Worm (Caenorhabditis elegans) whole organism, L3 larva: ENCODE results near the gene ptrn-1.

Experiments used
- R02D3.7 ChIP-seq: fragments of 150-350 bp; optimal IDR thresholded peaks from 2 replicates; lab custom pipeline; 2014; ENCODE audit warnings: missing biosample characterization, missing genetic modification characterization
- ama-1 ChIP-seq: fragments of 150-350 bp; optimal IDR thresholded peaks from 2 replicates; lab custom pipeline; 2018
- ceh-82 ChIP-seq: fragments of 150-350 bp; optimal IDR thresholded peaks from 2 replicates; lab custom pipeline; 2014; ENCODE audit warnings: missing biosample characterization, missing genetic modification characterization
- elt-2 ChIP-seq: sonication (generic microtip); optimal IDR thresholded peaks from 2 replicates; lab custom pipeline; 2016; ENCODE audit warnings: missing genetic modification reagents, mild to moderate bottlenecking, missing genetic modification characterization, missing compliant biosample characterization
- lin-15B ChIP-seq: fragments of 150-350 bp; optimal IDR thresholded peaks from 2 replicates; lab custom pipeline; 2014; ENCODE audit warnings: missing biosample characterization, missing genetic modification characterization
- nfya-1 ChIP-seq: sonication (generic microtip); optimal IDR thresholded peaks from 2 replicates; lab custom pipeline; 2017; ENCODE audit warnings: missing genetic modification characterization, mild to moderate bottlenecking, missing compliant biosample characterization, antibody characterized with exemption, moderate library complexity; ENCODE audit not compliant: insufficient read depth
- nhr-11 ChIP-seq: fragments of 150-350 bp; optimal IDR thresholded peaks from 2 replicates; lab custom pipeline; 2014; ENCODE audit warnings: missing biosample characterization, missing genetic modification characterization
- nhr-25 ChIP-seq: sonication (generic microtip); optimal IDR thresholded peaks from 2 replicates; lab custom pipeline; 2017; ENCODE audit warnings: missing biosample characterization, missing genetic modification characterization
- nhr-28 ChIP-seq: fragments of 150-350 bp; optimal IDR thresholded peaks from 2 replicates; lab custom pipeline; 2014; ENCODE audit warnings: missing biosample characterization, missing genetic modification characterization
- pha-4 ChIP-seq: fragments of 150-350 bp; optimal IDR thresholded peaks from 2 replicates; lab custom pipeline; 2014; ENCODE audit warnings: missing biosample characterization, missing genetic modification reagents, missing genetic modification characterization
- snpc-4 ChIP-seq: fragments of 150-350 bp; optimal IDR thresholded peaks from 2 replicates; lab custom pipeline; 2014; ENCODE audit warnings: missing biosample characterization, missing genetic modification characterization
- unc-62 ChIP-seq: fragments of 150-350 bp; sonication (generic microtip); optimal IDR thresholded peaks from 4 replicates; lab custom pipeline; 2014; ENCODE audit warnings: missing biosample characterization, missing genetic modification reagents, missing genetic modification characterization
- zag-1 ChIP-seq: fragments of 150-350 bp; optimal IDR thresholded peaks from 2 replicates; lab custom pipeline; 2014; ENCODE audit warnings: missing biosample characterization, missing genetic modification characterization

DNA sequence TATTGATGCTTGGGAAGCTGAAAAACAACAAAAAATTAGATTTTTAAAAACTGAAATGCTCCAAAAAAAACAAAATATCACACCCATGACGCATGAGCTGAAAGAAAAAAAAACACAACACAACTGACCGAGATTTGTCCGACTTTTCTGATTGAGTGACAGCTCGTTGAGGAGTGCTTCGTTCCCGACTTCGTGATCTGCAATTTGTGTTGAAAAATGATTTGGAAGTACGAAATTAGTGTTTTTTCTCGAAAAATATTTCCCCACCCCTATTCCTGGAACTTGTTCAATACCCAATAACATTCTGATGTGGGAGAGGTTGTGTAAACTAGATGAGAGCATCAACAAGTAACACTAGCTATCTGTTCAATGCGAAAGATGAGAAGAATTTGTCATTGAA lies 11.6 kb upstream of the ptrn-1 start:
- no peak for TF ChIP-seq pha-4 (tag; lab: Kevin White, UChicago)
- TF ChIP-seq unc-62 (GFP tag; lab: Kevin White, UChicago): no peak
- TF ChIP-seq nhr-28: no peak
- TF ChIP-seq zag-1 (tag; lab: Kevin White, UChicago): no peak
- TF ChIP-seq elt-2 (tag; lab: Kevin White, UChicago): no peak
- no peak for TF ChIP-seq snpc-4
- no peak for TF ChIP-seq nhr-11
- TF ChIP-seq ama-1 (lab: Kevin White, UChicago): no peak
- no peak for TF ChIP-seq ceh-82 (tag; lab: Kevin White, UChicago)
- no peak for TF ChIP-seq lin-15B (tag; lab: Kevin White, UChicago)
- TF ChIP-seq nfya-1 (tag; lab: Kevin White, UChicago): no peak
- no peak for TF ChIP-seq R02D3.7
- no peak for TF ChIP-seq nhr-25
